Fruit fly (Drosophila melanogaster): Measurements from ENCODE around the gene CG13998.

The CG13998 gene

dm6 chr2L:5977070-5977728, 20.6 kb upstream of the CG13998 start (continued):
- TF ChIP-seq Deaf1 (tag; optimal IDR thresholded peaks at IDR 0.05) (peak; percentile 64), Optix (GFP tag; IDR thresholded peaks at IDR 0.05) (no peak), Tbp (GFP tag; optimal IDR thresholded peaks at IDR 0.05) (no peak), CG10654 (GFP tag; optimal IDR thresholded peaks at IDR 0.05) (no peak), Dref (GFP tag; IDR thresholded peaks at IDR 0.05) (no peak), CG4730 (GFP tag; IDR thresholded peaks at IDR 0.05) (no peak), CG2120 (GFP tag; optimal IDR thresholded peaks at IDR 0.05) (peak; percentile 4), ftz-f1 (GFP tag; optimal IDR thresholded peaks at IDR 0.05) (peak; percentile 85), CG5180 (GFP tag; optimal IDR thresholded peaks at IDR 0.05) (no peak), Med (GFP tag) (peak; percentile 86), CG3065 (GFP tag; optimal IDR thresholded peaks at IDR 0.05) (peak; percentile 20), CG2875 (GFP tag; optimal IDR thresholded peaks at IDR 0.05) (no peak), CG10274 (GFP tag; optimal IDR thresholded peaks at IDR 0.05) (peak; percentile 11), pita (GFP tag; optimal IDR thresholded peaks at IDR 0.05) (no peak), HHEX (GFP tag; optimal IDR thresholded peaks at IDR 0.05) (no peak), E2f1 (GFP tag; IDR thresholded peaks at IDR 0.05) (no peak), gcm (GFP tag; optimal IDR thresholded peaks at IDR 0.05) (no peak), CG13123 (GFP tag; optimal IDR thresholded peaks at IDR 0.05) (no peak), CG2889 (GFP tag; IDR thresholded peaks at IDR 0.05) (no peak), CG3995 (GFP tag; optimal IDR thresholded peaks at IDR 0.05) (no peak), CG5953 (GFP tag; IDR thresholded peaks at IDR 0.05) (no peak), tna (GFP tag; IDR thresholded peaks at IDR 0.05; ENCODE audit: partially characterized antibody) (no peak), CG6813 (GFP tag; optimal IDR thresholded peaks at IDR 0.05) (no peak), kay (GFP tag; optimal IDR thresholded peaks at IDR 0.05) (peak; percentile 48), CG8478 (optimal IDR thresholded peaks at IDR 0.05) (no peak), ERR (GFP tag; optimal IDR thresholded peaks at IDR 0.05) (no peak), Hey (tag; optimal IDR thresholded peaks at IDR 0.05) (peak; percentile 51), CG18011 (GFP tag; optimal IDR thresholded peaks at IDR 0.05) (peak; percentile 36), salm (tag; optimal IDR thresholded peaks at IDR 0.05) (no peak), stc (GFP tag; IDR thresholded peaks at IDR 0.05) (no peak), pan (optimal IDR thresholded peaks at IDR 0.05) (no peak), pan (GFP tag; optimal IDR thresholded peaks at IDR 0.05 in 1 of 2, IDR thresholded peaks at IDR 0.05 in 1 of 2) (no peak), CG17186 (GFP tag; optimal IDR thresholded peaks at IDR 0.05) (no peak), vvl (GFP tag; IDR thresholded peaks at IDR 0.05) (no peak), CG9932 (GFP tag; IDR thresholded peaks at IDR 0.05) (no peak), HLH3B (GFP tag; IDR thresholded peaks at IDR 0.05) (no peak), CG4328 (GFP tag; optimal IDR thresholded peaks at IDR 0.05) (peak; percentile 0), CG4820 (GFP tag; optimal IDR thresholded peaks at IDR 0.05) (no peak), gcm2 (GFP tag; optimal IDR thresholded peaks at IDR 0.05) (no peak), CG3847 (GFP tag; IDR thresholded peaks at IDR 0.05) (no peak), CG14441 (GFP tag; IDR thresholded peaks at IDR 0.05) (no peak), CG12769 (tag; optimal IDR thresholded peaks at IDR 0.05) (peak; percentile 34), ttk (GFP tag; IDR thresholded peaks at IDR 0.05) (no peak), CG7963 (GFP tag; IDR thresholded peaks at IDR 0.05; ENCODE audit: partially characterized antibody) (no peak), Nf-YC (tag; optimal IDR thresholded peaks at IDR 0.05) (peak; percentile 56), crol (GFP tag; IDR thresholded peaks at IDR 0.05) (no peak), repo (GFP tag; optimal IDR thresholded peaks at IDR 0.05) (no peak), CG6683 (GFP tag; optimal IDR thresholded peaks at IDR 0.05) (peak; percentile 35), D (optimal IDR thresholded peaks at IDR 0.05) (no peak), D (GFP tag; optimal IDR thresholded peaks at IDR 0.05) (peak; percentile 37), Camta (GFP tag; optimal IDR thresholded peaks at IDR 0.05) (no peak), Elba2 (GFP tag; optimal IDR thresholded peaks at IDR 0.05) (no peak)

Data from whole organism, embryonic.